Fruit fly (Drosophila melanogaster): ENCODE measurements around the gene a10.

Gene a10

dm6 chr3L:17010492-17011303 lies 12.8 kb downstream of the a10 start:
- TF ChIP-seq psq (optimal IDR thresholded peaks at IDR 0.05) (no peak), insv (optimal IDR thresholded peaks at IDR 0.05) (no peak), h (optimal IDR thresholded peaks at IDR 0.05) (no peak), Myc (optimal IDR thresholded peaks at IDR 0.05) (no peak), Sin3A (optimal IDR thresholded peaks at IDR 0.05) (no peak), ttk (optimal IDR thresholded peaks at IDR 0.05) (no peak)

- TF ChIP-seq h (optimal IDR thresholded peaks at IDR 0.05) (no peak), psq (optimal IDR thresholded peaks at IDR 0.05) (no peak), insv (optimal IDR thresholded peaks at IDR 0.05) (no peak), ttk (optimal IDR thresholded peaks at IDR 0.05) (no peak), Sin3A (optimal IDR thresholded peaks at IDR 0.05) (no peak), Myc (optimal IDR thresholded peaks at IDR 0.05) (no peak)
Measured at dm6 chr3L:17009715-17010491, 13.6 kb downstream of the a10 start.

- TF ChIP-seq ttk (optimal IDR thresholded peaks at IDR 0.05) (no peak), psq (optimal IDR thresholded peaks at IDR 0.05) (no peak)
Measured at dm6 chr3L:17008911-17009364, 14.6 kb downstream of the a10 start.

- TF ChIP-seq Myc (optimal IDR thresholded peaks at IDR 0.05) = no peak
- TF ChIP-seq insv (optimal IDR thresholded peaks at IDR 0.05) = no peak
- no peak for TF ChIP-seq h (optimal IDR thresholded peaks at IDR 0.05)
- TF ChIP-seq psq (optimal IDR thresholded peaks at IDR 0.05) = no peak
- no peak for TF ChIP-seq ttk (optimal IDR thresholded peaks at IDR 0.05)
- no peak for TF ChIP-seq Sin3A (optimal IDR thresholded peaks at IDR 0.05)
Measured at dm6 chr3L:17007945-17008344, 15.6 kb downstream of the a10 start.

dm6 chr3L:17007496-17007895 lies 16.0 kb downstream of the a10 start:
- TF ChIP-seq psq (optimal IDR thresholded peaks at IDR 0.05) (no peak), h (optimal IDR thresholded peaks at IDR 0.05) (no peak), insv (optimal IDR thresholded peaks at IDR 0.05) (no peak), Myc (optimal IDR thresholded peaks at IDR 0.05) (no peak), ttk (optimal IDR thresholded peaks at IDR 0.05) (no peak), Sin3A (optimal IDR thresholded peaks at IDR 0.05) (no peak)

dm6 chr3L:17007041-17007471 lies 16.5 kb downstream of the a10 start:
- TF ChIP-seq insv (optimal IDR thresholded peaks at IDR 0.05) (no peak), h (optimal IDR thresholded peaks at IDR 0.05) (no peak), Sin3A (optimal IDR thresholded peaks at IDR 0.05) (no peak), ttk (optimal IDR thresholded peaks at IDR 0.05) (no peak), psq (optimal IDR thresholded peaks at IDR 0.05) (no peak), Myc (optimal IDR thresholded peaks at IDR 0.05) (no peak)

- TF ChIP-seq ttk (optimal IDR thresholded peaks at IDR 0.05) = no peak
- no peak for TF ChIP-seq Myc (optimal IDR thresholded peaks at IDR 0.05)
- no peak for TF ChIP-seq insv (optimal IDR thresholded peaks at IDR 0.05)
- no peak for TF ChIP-seq Sin3A (optimal IDR thresholded peaks at IDR 0.05)
- TF ChIP-seq h (optimal IDR thresholded peaks at IDR 0.05) = no peak
- no peak for TF ChIP-seq psq (optimal IDR thresholded peaks at IDR 0.05)
Measured at dm6 chr3L:17006250-17006693, 17.3 kb downstream of the a10 start.

dm6 chr3L:17005415-17005796 lies 18.1 kb downstream of the a10 start:
- TF ChIP-seq ttk (optimal IDR thresholded peaks at IDR 0.05) (no peak), Sin3A (optimal IDR thresholded peaks at IDR 0.05) (no peak), psq (optimal IDR thresholded peaks at IDR 0.05) (no peak), Myc (optimal IDR thresholded peaks at IDR 0.05) (no peak), insv (optimal IDR thresholded peaks at IDR 0.05) (no peak), h (optimal IDR thresholded peaks at IDR 0.05) (no peak)

dm6 chr3L:17004765-17005414 lies 18.7 kb downstream of the a10 start:
- no peak for TF ChIP-seq h (optimal IDR thresholded peaks at IDR 0.05)
- no peak for TF ChIP-seq Myc (optimal IDR thresholded peaks at IDR 0.05)
- TF ChIP-seq psq (optimal IDR thresholded peaks at IDR 0.05) = no peak
- TF ChIP-seq ttk (optimal IDR thresholded peaks at IDR 0.05) = no peak
- no peak for TF ChIP-seq Sin3A (optimal IDR thresholded peaks at IDR 0.05)
- no peak for TF ChIP-seq insv (optimal IDR thresholded peaks at IDR 0.05)

dm6 chr3L:17004218-17004759 lies 19.3 kb downstream of the a10 start:
- TF ChIP-seq h (optimal IDR thresholded peaks at IDR 0.05) (no peak), Myc (optimal IDR thresholded peaks at IDR 0.05) (no peak), insv (optimal IDR thresholded peaks at IDR 0.05) (no peak), ttk (optimal IDR thresholded peaks at IDR 0.05) (no peak), Sin3A (optimal IDR thresholded peaks at IDR 0.05) (no peak), psq (optimal IDR thresholded peaks at IDR 0.05) (no peak)

- TF ChIP-seq psq (optimal IDR thresholded peaks at IDR 0.05) (no peak), insv (optimal IDR thresholded peaks at IDR 0.05) (no peak), ttk (optimal IDR thresholded peaks at IDR 0.05) (no peak), h (optimal IDR thresholded peaks at IDR 0.05) (no peak), Sin3A (optimal IDR thresholded peaks at IDR 0.05) (no peak), Myc (optimal IDR thresholded peaks at IDR 0.05) (no peak)
Measured at dm6 chr3L:17003251-17004171, 20.0 kb downstream of the a10 start.
